Worm (Caenorhabditis elegans) whole organism, L2 larva: Measurements from ENCODE around the gene pdfr-1.

Experiments used
- ZK546.5 ChIP-seq: sonication (generic microtip); optimal IDR thresholded peaks from 2 replicates; lab custom pipeline; 2017; ENCODE audit warnings: missing biosample characterization, missing genetic modification characterization
- alr-1 ChIP-seq: fragments of 150-350 bp; optimal IDR thresholded peaks from 2 replicates; lab custom pipeline; 2014; ENCODE audit warnings: missing biosample characterization, missing genetic modification characterization
- aly-2 ChIP-seq: fragments of 150-350 bp; optimal IDR thresholded peaks from 2 replicates; lab custom pipeline; 2014; ENCODE audit warnings: missing biosample characterization, missing genetic modification characterization
- ceh-82 ChIP-seq: fragments of 150-350 bp; optimal IDR thresholded peaks from 2 replicates; lab custom pipeline; 2014; ENCODE audit warnings: missing biosample characterization, missing genetic modification characterization
- elt-3 ChIP-seq: sonication (generic microtip); optimal IDR thresholded peaks from 2 replicates; lab custom pipeline; 2017; ENCODE audit warnings: missing biosample characterization, missing genetic modification characterization
- lin-11 ChIP-seq: fragments of 150-350 bp; sonication (generic microtip); optimal IDR thresholded peaks from 2 replicates; lab custom pipeline; 2014; ENCODE audit warnings: missing biosample characterization, missing genetic modification characterization, inconsistent platforms, mixed read lengths
- nhr-10 ChIP-seq: sonication (generic microtip); optimal IDR thresholded peaks from 2 replicates; lab custom pipeline; 2017; ENCODE audit warnings: missing biosample characterization, missing genetic modification characterization
- nhr-12 ChIP-seq: fragments of 150-350 bp; optimal IDR thresholded peaks from 2 replicates; lab custom pipeline; 2014; ENCODE audit warnings: missing biosample characterization, missing genetic modification characterization
- nhr-21 ChIP-seq: fragments of 150-350 bp; optimal IDR thresholded peaks from 2 replicates; lab custom pipeline; 2014; ENCODE audit warnings: missing biosample characterization, missing genetic modification characterization
- nhr-237 ChIP-seq: fragments of 150-350 bp; optimal IDR thresholded peaks from 2 replicates; lab custom pipeline; 2014; ENCODE audit warnings: missing biosample characterization, missing genetic modification characterization
- nhr-77 ChIP-seq: fragments of 150-350 bp; optimal IDR thresholded peaks from 2 replicates; lab custom pipeline; 2014; ENCODE audit warnings: missing biosample characterization, missing genetic modification characterization
- unc-39 ChIP-seq: fragments of 150-350 bp; optimal IDR thresholded peaks from 2 replicates; lab custom pipeline; 2014; ENCODE audit warnings: missing biosample characterization, missing genetic modification characterization
- ztf-1 ChIP-seq: fragments of 200-800 bp; sonication (Bioruptor generic); conservative IDR thresholded peaks from 2 replicates; pipeline ENCODE4 v1.3.6; 2022; ENCODE audit warnings: missing genetic modification characterization, missing compliant biosample characterization

DNA sequence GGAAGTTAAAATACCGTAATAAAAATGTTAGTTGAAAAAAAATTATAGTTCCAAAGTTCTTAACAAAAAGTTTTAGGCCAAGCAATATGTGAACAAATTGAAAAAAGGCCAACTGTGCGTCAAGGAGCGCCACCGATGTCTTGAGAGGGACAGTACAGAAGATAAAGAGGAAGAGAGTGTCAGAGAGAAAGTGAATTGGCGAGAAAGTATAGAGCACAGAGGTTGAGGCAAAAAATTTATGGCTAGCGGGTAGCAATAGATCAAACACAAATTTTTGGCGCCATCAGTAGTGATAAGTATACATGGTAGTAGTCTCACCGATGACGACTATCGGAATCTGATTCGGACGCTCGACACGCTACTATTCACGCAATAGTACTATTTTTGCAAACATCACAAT is 47.6 kb downstream of the pdfr-1 start:
- no peak for TF ChIP-seq nhr-237 (tag; lab: Kevin White, UChicago)
- no peak for TF ChIP-seq lin-11 (tag; lab: Kevin White, UChicago)
- no peak for TF ChIP-seq nhr-10 (tag; lab: Kevin White, UChicago)
- no peak for TF ChIP-seq ZK546.5 (tag; lab: Kevin White, UChicago)
- no peak for TF ChIP-seq alr-1 (tag; lab: Kevin White, UChicago)
- no peak for TF ChIP-seq aly-2 (tag; lab: Kevin White, UChicago)
- TF ChIP-seq ceh-82 (tag; lab: Kevin White, UChicago), result no peak
- no peak for TF ChIP-seq elt-3 (tag; lab: Kevin White, UChicago)
- TF ChIP-seq nhr-77 (tag; lab: Kevin White, UChicago), result no peak
- TF ChIP-seq nhr-21 (tag; lab: Kevin White, UChicago), result no peak
- TF ChIP-seq unc-39 (tag; lab: Kevin White, UChicago), result no peak
- TF ChIP-seq nhr-12 (tag; lab: Kevin White, UChicago), result no peak
- TF ChIP-seq ztf-1 (GFP tag; lab: Robert Waterston, UW), result no peak
